Fruit fly (Drosophila melanogaster): Measurements from ENCODE around the gene unc-119.

- TF ChIP-seq tj (GFP tag; optimal IDR thresholded peaks at IDR 0.05) (no peak), Crg-1 (GFP tag; optimal IDR thresholded peaks at IDR 0.05) (no peak), pad (GFP tag; optimal IDR thresholded peaks at IDR 0.05) (no peak), CG5204 (GFP tag; optimal IDR thresholded peaks at IDR 0.05) (no peak), CG12768 (GFP tag; optimal IDR thresholded peaks at IDR 0.05) (no peak), toe (GFP tag; optimal IDR thresholded peaks at IDR 0.05) (no peak), CG11617 (GFP tag; optimal IDR thresholded peaks at IDR 0.05) (no peak)
Observed at dm6 chrX:7285410-7285809, 5.7 kb downstream of the unc-119 start.
